Fruit fly (Drosophila melanogaster) whole organism, larva: Measurements from ENCODE around the gene CG8028.

Experiments used
- noc ChIP-seq: fragments of 200-800 bp; sonication (Bioruptor generic); optimal IDR thresholded peaks from 3 replicates; lab custom pipeline; 2019; ENCODE audit warnings: missing biosample characterization, mild to moderate bottlenecking, missing genetic modification characterization, moderate library complexity

Gene CG8028

dm6 chrX:19280249-19280648, at the start of gene CG8028:
Gene CG8028, minus strand, starts transcription at chrX:19280349.
- peak; percentile 4 for TF ChIP-seq noc (tag; lab: Kevin White, UChicago)

- no peak for TF ChIP-seq noc (tag; lab: Kevin White, UChicago)
These were observed 46.6 kb upstream of the CG8028 start for dm6 chrX:19326730-19327129.

dm6 chrX:19325729-19326473, 45.8 kb upstream of the CG8028 start:
- no peak for TF ChIP-seq noc (tag; lab: Kevin White, UChicago)

- TF ChIP-seq noc (tag; lab: Kevin White, UChicago) = peak; percentile 28
These were observed 44.6 kb upstream of the CG8028 start for dm6 chrX:19324576-19325353.

- peak; percentile 96 for TF ChIP-seq noc (tag; lab: Kevin White, UChicago)
These were observed 43.6 kb upstream of the CG8028 start for dm6 chrX:19323835-19324133.

dm6 chrX:19322945-19323834, 43.0 kb upstream of the CG8028 start:
- no peak for TF ChIP-seq noc (tag; lab: Kevin White, UChicago)

- TF ChIP-seq noc (tag; lab: Kevin White, UChicago) = peak; percentile 92
These were observed 41.9 kb upstream of the CG8028 start, which contains the start of gene out for dm6 chrX:19321820-19322708. Gene out, minus strand, starts transcription at chrX:19322106.

dm6 chrX:19318924-19319323, 38.8 kb upstream of the CG8028 start:
- no peak for TF ChIP-seq noc (tag; lab: Kevin White, UChicago)

dm6 chrX:19317058-19317767, 37.1 kb upstream of the CG8028 start:
- TF ChIP-seq noc (tag; lab: Kevin White, UChicago) = peak; percentile 85

- TF ChIP-seq noc (tag; lab: Kevin White, UChicago) = peak; percentile 46
These were observed 36.4 kb upstream of the CG8028 start for dm6 chrX:19316583-19316982.

dm6 chrX:19315421-19316260, 35.5 kb upstream of the CG8028 start:
- peak; percentile 38 for TF ChIP-seq noc (tag; lab: Kevin White, UChicago)

dm6 chrX:19314283-19315178, 34.4 kb upstream of the CG8028 start:
- TF ChIP-seq noc (tag; lab: Kevin White, UChicago) = no peak
